Worm (Caenorhabditis elegans) whole organism, L1 larva: ENCODE measurements around the gene mlt-11.

ENCODE experiments used
- aly-2 ChIP-seq: fragments of 150-350 bp; optimal IDR thresholded peaks from 2 replicates; lab custom pipeline; 2014; ENCODE audit warnings: missing biosample characterization, missing genetic modification characterization
- ces-1 ChIP-seq: fragments of 150-350 bp; optimal IDR thresholded peaks from 2 replicates; lab custom pipeline; 2014; ENCODE audit warnings: missing biosample characterization, missing genetic modification reagents, missing genetic modification characterization
- efl-1 ChIP-seq, 4 experiments: fragments of 150-350 bp; optimal IDR thresholded peaks in 3 of 4; peaks in 1 of 4; 1 replicate in 1 of 4; 2 replicates in 3 of 4; lab custom pipeline; 2014; ENCODE audit warnings: missing biosample characterization in 2 of 4, missing genetic modification characterization in 2 of 4, missing genetic modification reagents in 2 of 4
- elt-3 ChIP-seq, 6 experiments: fragments of 150-350 bp in 1 of 6; sonication (generic microtip); optimal IDR thresholded peaks; 2 replicates each; lab custom pipeline; 2017 to 2018; ENCODE audit warnings: missing biosample characterization in 6 of 6, missing genetic modification characterization in 6 of 6, inconsistent platforms in 1 of 6
- lin-39 ChIP-seq: fragments of 150-350 bp; optimal IDR thresholded peaks from 2 replicates; lab custom pipeline; 2014; ENCODE audit warnings: missing biosample characterization, missing genetic modification reagents, missing genetic modification characterization
- mef-2 ChIP-seq: fragments of 150-350 bp; optimal IDR thresholded peaks from 2 replicates; lab custom pipeline; 2014; ENCODE audit warnings: missing biosample characterization, missing genetic modification characterization
- mep-1 ChIP-seq: fragments of 150-350 bp; optimal IDR thresholded peaks from 2 replicates; lab custom pipeline; 2014; ENCODE audit warnings: missing biosample characterization, missing genetic modification characterization
- nhr-237 ChIP-seq: fragments of 150-350 bp; optimal IDR thresholded peaks from 2 replicates; lab custom pipeline; 2014; ENCODE audit warnings: missing biosample characterization, missing genetic modification characterization
- nhr-28 ChIP-seq: fragments of 150-350 bp; optimal IDR thresholded peaks from 2 replicates; lab custom pipeline; 2014; ENCODE audit warnings: missing biosample characterization, missing genetic modification characterization
- nhr-77 ChIP-seq: fragments of 150-350 bp; optimal IDR thresholded peaks from 2 replicates; lab custom pipeline; 2014; ENCODE audit warnings: missing biosample characterization, missing genetic modification characterization
- tbx-2 ChIP-seq: sonication (generic microtip); optimal IDR thresholded peaks from 2 replicates; lab custom pipeline; 2016; ENCODE audit warnings: missing genetic modification characterization, missing compliant biosample characterization
- unc-62 ChIP-seq: fragments of 150-350 bp; optimal IDR thresholded peaks from 2 replicates; lab custom pipeline; 2014; ENCODE audit warnings: missing biosample characterization, missing genetic modification reagents, missing genetic modification characterization

DNA sequence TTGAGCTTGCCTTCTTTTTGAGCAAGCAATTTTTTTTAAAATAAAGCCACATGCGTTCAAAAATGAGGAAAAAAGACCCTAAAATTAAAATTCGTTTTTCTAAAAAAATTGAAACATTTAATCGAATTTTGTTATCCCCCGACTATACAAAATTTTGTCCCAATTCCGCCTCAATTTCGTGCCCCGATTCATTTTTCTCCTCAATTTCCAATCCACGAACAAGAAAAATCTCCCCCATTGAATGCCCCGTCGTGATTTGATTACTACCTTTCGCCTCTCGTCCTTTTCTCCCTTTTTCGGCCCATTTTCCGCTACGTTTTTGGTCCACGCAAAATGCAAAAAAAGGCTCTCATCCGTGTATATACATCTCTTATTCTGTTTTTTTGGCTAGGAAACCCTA lies 15.1 kb upstream of the mlt-11 start:
- TF ChIP-seq efl-1 (optimal IDR thresholded peaks at IDR 0.05; lab: Kevin White, UChicago) (no peak), efl-1 (GFP tag; optimal IDR thresholded peaks at IDR 0.05 in 1 of 2; lab: Kevin White, UChicago) (no peak), nhr-237 (tag; lab: Kevin White, UChicago) (no peak), mef-2 (no peak), ces-1 (no peak), mep-1 (tag; lab: Kevin White, UChicago) (no peak), aly-2 (tag; lab: Kevin White, UChicago) (no peak), tbx-2 (tag; lab: Kevin White, UChicago) (no peak), nhr-28 (no peak), lin-39 (tag; lab: Kevin White, UChicago) (no peak), unc-62 (GFP tag; lab: Kevin White, UChicago) (no peak), elt-3 (tag; optimal IDR thresholded peaks at IDR 0.05; lab: Kevin White, UChicago) (no peak), nhr-77 (tag; lab: Kevin White, UChicago) (no peak)
